Fruit fly (Drosophila melanogaster) whole organism, prepupa: ENCODE results near the gene Ets65A.

ENCODE experiments used
- CG10631 ChIP-seq: fragments of 200-800 bp; sonication (Bioruptor generic); optimal IDR thresholded peaks from 2 replicates; lab custom pipeline; 2016; ENCODE audit warnings: missing biosample characterization, missing genetic modification characterization
- CG10669 ChIP-seq: fragments of 200-800 bp; sonication (Bioruptor generic); optimal IDR thresholded peaks from 3 replicates; lab custom pipeline; 2018; ENCODE audit warnings: missing biosample characterization, mild to moderate bottlenecking, missing genetic modification characterization, moderate library complexity
- CG11762 ChIP-seq: fragments of 200-800 bp; sonication (Bioruptor generic); optimal IDR thresholded peaks from 3 replicates; lab custom pipeline; 2016; ENCODE audit warnings: missing biosample characterization, missing genetic modification characterization; ENCODE audit not compliant: insufficient read depth
- CG15336 ChIP-seq: fragments of 200-800 bp; sonication (Bioruptor generic); IDR thresholded peaks from 2 replicates; pipeline ENCODE4 v1.3.6; 2022; ENCODE audit warnings: missing biosample characterization, missing genetic modification characterization
- CG16779 ChIP-seq: fragments of 200-800 bp; sonication (Bioruptor generic); optimal IDR thresholded peaks from 3 replicates; lab custom pipeline; 2017; ENCODE audit warnings: missing biosample characterization, mild to moderate bottlenecking, missing genetic modification characterization
- CG3032 ChIP-seq: fragments of 200-800 bp; optimal IDR thresholded peaks from 2 replicates; lab custom pipeline; 2019; ENCODE audit warnings: missing biosample characterization, mild to moderate bottlenecking, missing genetic modification characterization, moderate library complexity
- CG31627 ChIP-seq: fragments of 200-800 bp; sonication (Bioruptor generic); optimal IDR thresholded peaks from 3 replicates; lab custom pipeline; 2016; ENCODE audit warnings: missing biosample characterization, missing genetic modification characterization
- CG32006 ChIP-seq: fragments of 200-800 bp; sonication (Bioruptor generic); optimal IDR thresholded peaks from 3 replicates; lab custom pipeline; 2017; ENCODE audit warnings: missing biosample characterization, mild to moderate bottlenecking, missing genetic modification characterization
- CG3919 ChIP-seq: fragments of 200-800 bp; sonication (Bioruptor generic); optimal IDR thresholded peaks from 3 replicates; lab custom pipeline; 2016; ENCODE audit warnings: missing biosample characterization, missing genetic modification characterization
- CG4318 ChIP-seq: fragments of 200-800 bp; sonication (Bioruptor generic); optimal IDR thresholded peaks from 3 replicates; lab custom pipeline; 2017; ENCODE audit warnings: missing biosample characterization, mild to moderate bottlenecking, missing genetic modification characterization
- CG6163 ChIP-seq: fragments of 200-800 bp; sonication (Bioruptor generic); IDR thresholded peaks from 3 replicates; pipeline ENCODE4 v1.3.6; 2022; ENCODE audit warnings: missing biosample characterization, missing genetic modification characterization
- CG6792 ChIP-seq: fragments of 200-800 bp; sonication (Bioruptor generic); optimal IDR thresholded peaks from 3 replicates; lab custom pipeline; 2016; ENCODE audit warnings: missing biosample characterization, missing genetic modification characterization
- CG6808 ChIP-seq: fragments of 200-800 bp; sonication (Bioruptor generic); optimal IDR thresholded peaks from 3 replicates; lab custom pipeline; 2017; ENCODE audit warnings: missing biosample characterization, missing genetic modification characterization, mild to moderate bottlenecking, moderate library complexity, missing genetic modification reagents
- CG7368 ChIP-seq: fragments of 200-800 bp; sonication (Bioruptor generic); optimal IDR thresholded peaks from 3 replicates; lab custom pipeline; 2016; ENCODE audit warnings: missing biosample characterization, missing genetic modification characterization
- CG8319 ChIP-seq: fragments of 200-800 bp; sonication (Bioruptor generic); optimal IDR thresholded peaks from 3 replicates; lab custom pipeline; 2016; ENCODE audit warnings: missing biosample characterization, missing genetic modification characterization
- CG8632 ChIP-seq: fragments of 200-800 bp; sonication (Bioruptor generic); optimal IDR thresholded peaks from 3 replicates; lab custom pipeline; 2016; ENCODE audit warnings: missing biosample characterization, missing genetic modification characterization
- CG9139 ChIP-seq: fragments of 200-800 bp; sonication (Bioruptor generic); optimal IDR thresholded peaks from 3 replicates; lab custom pipeline; 2017; ENCODE audit warnings: missing biosample characterization, mild to moderate bottlenecking, missing genetic modification characterization
- Eip75B ChIP-seq: fragments of 200-800 bp; sonication (Bioruptor generic); optimal IDR thresholded peaks from 3 replicates; lab custom pipeline; 2016; ENCODE audit warnings: missing biosample characterization, missing genetic modification characterization
- Eip78C ChIP-seq: fragments of 200-800 bp; sonication (Bioruptor generic); peaks from one replicate; lab custom pipeline; 2016; ENCODE audit warnings: missing biosample characterization, missing genetic modification characterization
- Eip93F ChIP-seq: fragments of 200-800 bp; sonication (Bioruptor generic); optimal IDR thresholded peaks from 2 replicates; lab custom pipeline; 2016; ENCODE audit warnings: missing biosample characterization, mild to moderate bottlenecking, missing genetic modification characterization
- Ets21C ChIP-seq: fragments of 200-800 bp; sonication (Bioruptor generic); optimal IDR thresholded peaks from 3 replicates; lab custom pipeline; 2016; ENCODE audit warnings: missing biosample characterization, missing genetic modification characterization
- Ets96B ChIP-seq: fragments of 200-800 bp; optimal IDR thresholded peaks from 2 replicates; lab custom pipeline; 2019; ENCODE audit warnings: missing biosample characterization, mild to moderate bottlenecking, missing genetic modification characterization, moderate library complexity
- Gug ChIP-seq: fragments of 200-800 bp; sonication (Bioruptor generic); IDR thresholded peaks from 2 replicates; pipeline ENCODE4 v1.3.6; 2022; ENCODE audit warnings: missing biosample characterization, missing genetic modification characterization
- Hr38 ChIP-seq: sonication (Bioruptor generic); optimal IDR thresholded peaks from 2 replicates; lab custom pipeline; 2016; ENCODE audit warnings: missing biosample characterization, missing genetic modification characterization
- Lpt ChIP-seq: fragments of 200-800 bp; sonication (Bioruptor generic); optimal IDR thresholded peaks from 3 replicates; lab custom pipeline; 2016; ENCODE audit warnings: missing biosample characterization, missing genetic modification characterization
- Met ChIP-seq: fragments of 200-800 bp; sonication (Bioruptor generic); optimal IDR thresholded peaks from 3 replicates; lab custom pipeline; 2016; ENCODE audit warnings: missing biosample characterization, missing genetic modification characterization
- OdsH ChIP-seq: fragments of 200-800 bp; sonication (Bioruptor generic); optimal IDR thresholded peaks from 3 replicates; lab custom pipeline; 2016; ENCODE audit warnings: missing biosample characterization, missing genetic modification characterization
- Smox ChIP-seq: fragments of 200-800 bp; sonication (Bioruptor generic); optimal IDR thresholded peaks from 3 replicates; lab custom pipeline; 2016; ENCODE audit warnings: missing biosample characterization, missing genetic modification characterization
- Sox102F ChIP-seq: fragments of 200-800 bp; sonication (Bioruptor generic); optimal IDR thresholded peaks from 2 replicates; lab custom pipeline; 2016; ENCODE audit warnings: missing biosample characterization, mild to moderate bottlenecking, missing genetic modification characterization
- Sox15 ChIP-seq: fragments of 200-800 bp; sonication (Bioruptor generic); optimal IDR thresholded peaks from 3 replicates; lab custom pipeline; 2016; ENCODE audit warnings: missing biosample characterization, missing genetic modification characterization
- achi ChIP-seq: fragments of 200-800 bp; sonication (Bioruptor generic); optimal IDR thresholded peaks from 3 replicates; lab custom pipeline; 2016; ENCODE audit warnings: missing biosample characterization, missing genetic modification characterization
- acj6 ChIP-seq: fragments of 200-800 bp; sonication (Bioruptor generic); optimal IDR thresholded peaks from 3 replicates; lab custom pipeline; 2016; ENCODE audit warnings: missing biosample characterization, missing genetic modification characterization
- cyc ChIP-seq: fragments of 200-800 bp; sonication (Bioruptor generic); optimal IDR thresholded peaks from 3 replicates; lab custom pipeline; 2016; ENCODE audit warnings: missing biosample characterization, missing genetic modification characterization
- dsx ChIP-seq: fragments of 200-800 bp; optimal IDR thresholded peaks from 3 replicates; lab custom pipeline; 2019; ENCODE audit warnings: missing biosample characterization, mild to moderate bottlenecking, missing genetic modification characterization, moderate library complexity; ENCODE audit not compliant: poor library complexity, severe bottlenecking
- eg ChIP-seq: fragments of 200-800 bp; sonication (Bioruptor generic); IDR thresholded peaks from 3 replicates; pipeline ENCODE4 v1.3.6; 2022; ENCODE audit warnings: missing biosample characterization, missing genetic modification characterization
- esn ChIP-seq: fragments of 200-800 bp; sonication (Bioruptor generic); optimal IDR thresholded peaks from 2 replicates; lab custom pipeline; 2016; ENCODE audit warnings: missing biosample characterization, mild to moderate bottlenecking, missing genetic modification characterization, moderate library complexity
- fkh ChIP-seq: fragments of 200-800 bp; sonication (Bioruptor generic); optimal IDR thresholded peaks from 3 replicates; lab custom pipeline; 2017; ENCODE audit warnings: missing biosample characterization, mild to moderate bottlenecking, missing genetic modification characterization, moderate library complexity
- lz ChIP-seq: fragments of 200-800 bp; sonication (Bioruptor generic); optimal IDR thresholded peaks from 3 replicates; lab custom pipeline; 2016; ENCODE audit warnings: missing biosample characterization, missing genetic modification characterization
- salr ChIP-seq, 2 experiments: fragments of 200-800 bp; sonication (Bioruptor generic); optimal IDR thresholded peaks; 3 replicates each; lab custom pipeline; 2016 to 2018; ENCODE audit warnings: missing biosample characterization in 2 of 2, missing genetic modification characterization in 2 of 2, mild to moderate bottlenecking in 1 of 2
- spab ChIP-seq: fragments of 200-800 bp; sonication (Bioruptor generic); optimal IDR thresholded peaks from 2 replicates; lab custom pipeline; 2017; ENCODE audit warnings: missing biosample characterization, mild to moderate bottlenecking, missing genetic modification characterization, missing genetic modification reagents
- ss ChIP-seq, 2 experiments: fragments of 200-800 bp; sonication (Bioruptor generic); optimal IDR thresholded peaks; 2 replicates in 1 of 2; 3 replicates in 1 of 2; lab custom pipeline; 2017 to 2018; ENCODE audit warnings: mild to moderate bottlenecking in 2 of 2, missing biosample characterization in 2 of 2, missing genetic modification characterization in 2 of 2, moderate library complexity in 1 of 2

Gene Ets65A

DNA sequence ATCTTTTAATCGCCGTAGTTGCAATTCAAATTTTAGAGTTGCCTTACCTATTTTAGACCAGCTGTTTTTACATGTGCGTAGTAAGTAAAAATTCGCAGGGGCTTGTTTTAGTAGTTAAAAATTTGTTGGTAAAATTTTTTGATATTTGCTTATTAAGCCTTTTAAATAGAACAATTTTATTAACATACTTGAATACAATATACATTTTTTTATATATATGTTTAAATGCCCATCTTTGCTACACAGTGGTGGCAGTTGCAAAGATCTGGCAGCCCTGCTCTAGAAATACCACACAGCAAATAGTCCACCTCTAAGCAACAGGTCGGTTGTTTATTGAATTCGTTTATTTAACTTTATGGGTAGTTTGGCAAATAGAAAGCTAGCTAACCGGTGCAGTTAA, 2.7 kb upstream of the Ets65A start, which contains the start of the genes CG10467 and loj (continued):
- TF ChIP-seq cyc (GFP tag; lab: Kevin White, UChicago), result peak; percentile 93
- peak; percentile 80 for TF ChIP-seq CG11762 (GFP tag; lab: Kevin White, UChicago)
- peak; percentile 40 for TF ChIP-seq Hr38 (GFP tag; lab: Kevin White, UChicago)
- TF ChIP-seq OdsH (GFP tag; lab: Kevin White, UChicago), result peak; percentile 96
- TF ChIP-seq CG16779, result no peak
- TF ChIP-seq CG6163 (GFP tag; lab: Robert Waterston, UW), result peak; percentile 94
- peak; percentile 92 for TF ChIP-seq CG4318 (GFP tag; lab: Kevin White, UChicago)
- TF ChIP-seq CG3032 (tag; lab: Kevin White, UChicago), result peak; percentile 92
- peak in 1 of 2 experiments; percentile 53 for TF ChIP-seq ss (GFP tag; optimal IDR thresholded peaks at IDR 0.05; lab: Kevin White, UChicago)
- TF ChIP-seq Ets96B, result peak; percentile 89
- TF ChIP-seq CG10631, result peak; percentile 96
- TF ChIP-seq dsx, result peak; percentile 82
- peak; percentile 74 to 83 for TF ChIP-seq salr (GFP tag; optimal IDR thresholded peaks at IDR 0.05; lab: Kevin White, UChicago)
- peak; percentile 82 for TF ChIP-seq Lpt (GFP tag; lab: Kevin White, UChicago)
- TF ChIP-seq CG6808, result peak; percentile 75
- peak; percentile 94 for TF ChIP-seq eg
- no peak; the same call in 1 of the 2 replicates for TF ChIP-seq CG15336 (GFP tag; lab: Robert Waterston, UW)
- TF ChIP-seq CG31627, result peak; percentile 92
- TF ChIP-seq Met (GFP tag; lab: Kevin White, UChicago), result peak; percentile 87
- TF ChIP-seq Sox15 (GFP tag; lab: Kevin White, UChicago), result peak; percentile 94
- TF ChIP-seq CG6792 (GFP tag; lab: Kevin White, UChicago), result peak; percentile 83

DNA sequence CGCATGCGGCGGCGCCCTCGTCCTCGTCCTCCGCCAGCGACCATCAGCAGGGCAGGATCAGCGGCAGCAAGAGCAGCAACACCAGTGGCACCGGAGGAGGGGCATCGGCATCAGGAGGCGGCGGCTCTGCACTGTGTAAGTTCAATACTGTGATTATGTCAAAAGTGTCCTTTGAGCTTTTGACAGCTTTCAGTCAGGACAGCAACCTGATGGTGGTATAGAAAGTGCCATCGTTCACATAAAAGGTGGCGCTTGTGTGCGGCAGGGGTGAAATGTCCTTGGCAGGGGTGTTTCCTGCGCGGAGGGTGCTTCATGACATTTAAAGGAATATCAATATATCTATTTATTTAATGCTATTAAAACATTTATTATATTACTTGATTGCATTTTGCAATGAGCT, 6.2 kb downstream of the Ets65A start:
- TF ChIP-seq CG31627, result no peak
- no peak for TF ChIP-seq CG16779
- no peak for TF ChIP-seq Eip93F (GFP tag; lab: Kevin White, UChicago)
- no peak for TF ChIP-seq Ets21C (GFP tag; lab: Kevin White, UChicago)
- TF ChIP-seq salr (GFP tag; optimal IDR thresholded peaks at IDR 0.05; lab: Kevin White, UChicago), result no peak
- no peak for TF ChIP-seq spab (GFP tag; lab: Kevin White, UChicago)
- TF ChIP-seq Eip75B (GFP tag; lab: Kevin White, UChicago), result no peak
- TF ChIP-seq achi, result no peak
- no peak for TF ChIP-seq Gug
- TF ChIP-seq acj6 (GFP tag; lab: Kevin White, UChicago), result no peak

DNA sequence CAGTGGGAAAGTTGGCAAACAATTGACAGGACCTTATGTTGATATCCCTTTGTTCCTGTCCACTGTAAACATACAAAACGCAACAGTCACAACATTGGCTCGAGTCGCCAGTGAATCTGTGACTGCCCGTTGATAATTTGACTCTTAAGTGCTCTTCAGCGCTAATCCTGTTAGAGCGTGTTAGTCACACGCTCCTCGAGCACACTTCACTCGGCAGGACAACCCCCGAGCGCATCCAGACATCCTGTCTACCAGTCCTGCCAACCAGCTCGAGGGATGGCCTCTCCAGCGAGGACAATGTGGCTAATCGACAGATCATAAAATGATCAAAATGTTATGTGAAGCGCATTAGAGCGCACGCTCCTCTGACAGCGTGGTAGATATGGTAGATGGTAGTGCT, 7.1 kb downstream of the Ets65A start:
- no peak for TF ChIP-seq lz (GFP tag; lab: Kevin White, UChicago)
- no peak for TF ChIP-seq CG3032 (tag; lab: Kevin White, UChicago)
- no peak for TF ChIP-seq Eip75B (GFP tag; lab: Kevin White, UChicago)
- TF ChIP-seq CG9139 (GFP tag; lab: Kevin White, UChicago), result no peak
- TF ChIP-seq fkh (GFP tag; lab: Kevin White, UChicago), result no peak
- no peak for TF ChIP-seq CG8632 (GFP tag; lab: Kevin White, UChicago)
- no peak for TF ChIP-seq ss (GFP tag; optimal IDR thresholded peaks at IDR 0.05; lab: Kevin White, UChicago)
- no peak for TF ChIP-seq Eip78C (GFP tag; lab: Kevin White, UChicago)
- TF ChIP-seq Sox15 (GFP tag; lab: Kevin White, UChicago), result no peak
- TF ChIP-seq Smox (GFP tag; lab: Kevin White, UChicago), result no peak
- no peak for TF ChIP-seq CG3919 (GFP tag; lab: Kevin White, UChicago)
- no peak for TF ChIP-seq Sox102F (GFP tag; lab: Kevin White, UChicago)
- no peak for TF ChIP-seq CG32006 (GFP tag; lab: Kevin White, UChicago)
- no peak for TF ChIP-seq CG8319 (GFP tag; lab: Kevin White, UChicago)
- TF ChIP-seq CG7368 (GFP tag; lab: Kevin White, UChicago), result no peak
- TF ChIP-seq CG10669 (GFP tag; lab: Kevin White, UChicago), result no peak
- TF ChIP-seq Ets96B, result no peak
- no peak for TF ChIP-seq esn (GFP tag; lab: Kevin White, UChicago)
